Fruit fly (Drosophila melanogaster) whole organism, embryonic: ENCODE results near the gene car.

Experiments
- Adf1 ChIP-seq: fragments of 200-800 bp; sonication (Bioruptor generic); IDR thresholded peaks from 2 replicates; pipeline ENCODE4 v1.3.6; 2022; ENCODE audit warnings: missing biosample characterization, missing genetic modification characterization
- Asciz ChIP-seq: fragments of 200-800 bp; sonication (Bioruptor generic); optimal IDR thresholded peaks from 2 replicates; lab custom pipeline; 2017; ENCODE audit warnings: missing biosample characterization, mild to moderate bottlenecking, missing genetic modification characterization, missing genetic modification reagents
- Atf3 ChIP-seq: fragments of 200-800 bp; sonication (Bioruptor generic); optimal IDR thresholded peaks from 3 replicates; lab custom pipeline; 2016; ENCODE audit warnings: missing biosample characterization, missing genetic modification characterization
- CG10267 ChIP-seq: fragments of 200-800 bp; sonication (Bioruptor generic); optimal IDR thresholded peaks from 2 replicates; lab custom pipeline; 2018; ENCODE audit warnings: missing biosample characterization, mild to moderate bottlenecking, missing genetic modification characterization, moderate library complexity
- CG10321 ChIP-seq: fragments of 200-800 bp; sonication (Bioruptor generic); IDR thresholded peaks from 2 replicates; pipeline ENCODE4 v1.3.6; 2022; ENCODE audit warnings: missing biosample characterization, missing genetic modification characterization
- CG12104 ChIP-seq: fragments of 200-800 bp; sonication (Bioruptor generic); optimal IDR thresholded peaks from 3 replicates; lab custom pipeline; 2016; ENCODE audit warnings: missing biosample characterization, missing genetic modification characterization
- CG16813 ChIP-seq: fragments of 200-800 bp; sonication (Bioruptor generic); IDR thresholded peaks from 3 replicates; pipeline ENCODE4 v1.3.6; 2022; ENCODE audit warnings: missing biosample characterization, missing genetic modification characterization; ENCODE audit not compliant: partially characterized antibody
- CG18599 ChIP-seq: fragments of 200-800 bp; sonication (Bioruptor generic); optimal IDR thresholded peaks from 3 replicates; lab custom pipeline; 2017; ENCODE audit warnings: missing biosample characterization, missing genetic modification characterization, mild to moderate bottlenecking, moderate library complexity, missing genetic modification reagents
- CG3726 ChIP-seq: fragments of 200-800 bp; sonication (Bioruptor generic); IDR thresholded peaks from 3 replicates; pipeline ENCODE4, ENCODE4 v1.3.6; 2022; ENCODE audit warnings: missing biosample characterization, missing genetic modification characterization
- CG4404 ChIP-seq: fragments of 200-800 bp; sonication (Bioruptor generic); IDR thresholded peaks from 2 replicates; pipeline ENCODE4 v1.3.6; 2022; ENCODE audit warnings: missing biosample characterization, missing genetic modification characterization
- CG5180 ChIP-seq: fragments of 200-800 bp; sonication (Bioruptor generic); optimal IDR thresholded peaks from 3 replicates; lab custom pipeline; 2017; ENCODE audit warnings: missing biosample characterization, missing genetic modification characterization, mild to moderate bottlenecking, moderate library complexity, missing genetic modification reagents
- CG6791 ChIP-seq: fragments of 200-800 bp; sonication (Bioruptor generic); IDR thresholded peaks from 3 replicates; pipeline ENCODE4 v1.3.6; 2022; ENCODE audit warnings: missing biosample characterization, missing genetic modification characterization; ENCODE audit not compliant: partially characterized antibody
- CG9727 ChIP-seq: fragments of 200-800 bp; sonication (Bioruptor generic); optimal IDR thresholded peaks from 3 replicates; lab custom pipeline; 2017; ENCODE audit warnings: missing biosample characterization, mild to moderate bottlenecking, missing genetic modification characterization
- CrebB ChIP-seq: fragments of 200-800 bp; sonication (Bioruptor generic); optimal IDR thresholded peaks from 3 replicates; lab custom pipeline; 2018; ENCODE audit warnings: missing biosample characterization, mild to moderate bottlenecking, missing genetic modification characterization
- Dad ChIP-seq: fragments of 200-800 bp; sonication (Bioruptor generic); optimal IDR thresholded peaks from 3 replicates; lab custom pipeline; 2016; ENCODE audit warnings: missing biosample characterization, missing genetic modification characterization
- HLH4C ChIP-seq: fragments of 200-800 bp; sonication (Bioruptor generic); IDR thresholded peaks from 3 replicates; pipeline ENCODE4 v1.3.6; 2022; ENCODE audit warnings: missing biosample characterization, missing genetic modification characterization; ENCODE audit not compliant: partially characterized antibody
- Pdp1 ChIP-seq, 2 experiments: fragments of 200-800 bp; sonication (Bioruptor generic); optimal IDR thresholded peaks; 3 replicates each; lab custom pipeline; 2016; ENCODE audit warnings: missing biosample characterization in 2 of 2, missing genetic modification characterization in 2 of 2, mild to moderate bottlenecking in 1 of 2, moderate library complexity in 1 of 2
- Scr ChIP-seq: fragments of 200-800 bp; sonication (Bioruptor generic); IDR thresholded peaks from 2 replicates; pipeline ENCODE4 v1.3.6; 2022; ENCODE audit warnings: missing biosample characterization, missing genetic modification characterization; ENCODE audit not compliant: partially characterized antibody
- Spps ChIP-seq: fragments of 200-800 bp; sonication (Bioruptor generic); optimal IDR thresholded peaks from 2 replicates; lab custom pipeline; 2018; ENCODE audit warnings: missing biosample characterization, mild to moderate bottlenecking, missing genetic modification characterization
- Tbp ChIP-seq: fragments of >200 bp; optimal IDR thresholded peaks from 2 replicates; lab custom pipeline; 2018; ENCODE audit warnings: missing biosample characterization, missing genetic modification characterization
- Xbp1 ChIP-seq: fragments of 200-800 bp; sonication (Bioruptor generic); optimal IDR thresholded peaks from 3 replicates; lab custom pipeline; 2016; ENCODE audit warnings: missing biosample characterization, mild to moderate bottlenecking, missing genetic modification characterization
- Xrp1 ChIP-seq: fragments of 200-800 bp; sonication (Bioruptor generic); IDR thresholded peaks from 2 replicates; pipeline ENCODE4 v1.3.6; 2022; ENCODE audit warnings: missing biosample characterization, missing genetic modification characterization
- ab ChIP-seq: fragments of 200-800 bp; sonication (Bioruptor generic); optimal IDR thresholded peaks from 2 replicates; lab custom pipeline; 2016; ENCODE audit warnings: missing biosample characterization, missing genetic modification characterization
- al ChIP-seq: fragments of 200-800 bp; sonication (Bioruptor generic); IDR thresholded peaks from 2 replicates; pipeline ENCODE4 v1.3.6; 2022; ENCODE audit warnings: missing biosample characterization, missing genetic modification characterization
- ase ChIP-seq: fragments of 200-800 bp; sonication (Bioruptor generic); IDR thresholded peaks from 3 replicates; pipeline ENCODE4 v1.3.6; 2022; ENCODE audit warnings: missing biosample characterization, missing genetic modification characterization
- btn ChIP-seq: fragments of 200-800 bp; sonication (Bioruptor generic); optimal IDR thresholded peaks from 2 replicates; lab custom pipeline; 2016; ENCODE audit warnings: missing biosample characterization, missing genetic modification characterization
- dimm ChIP-seq: fragments of 200-800 bp; sonication (Bioruptor generic); IDR thresholded peaks from 2 replicates; pipeline ENCODE4 v1.3.6; 2022; ENCODE audit warnings: missing biosample characterization, missing genetic modification characterization
- dm ChIP-seq: fragments of 200-800 bp; sonication (Bioruptor generic); optimal IDR thresholded peaks from 3 replicates; lab custom pipeline; 2016; ENCODE audit warnings: missing biosample characterization, missing genetic modification characterization
- eve ChIP-seq, 2 experiments: fragments of >200 bp; optimal IDR thresholded peaks; 2 replicates each; lab custom pipeline; 2017; ENCODE audit warnings: missing biosample characterization in 2 of 2, missing genetic modification characterization in 2 of 2
- exex ChIP-seq: fragments of 200-800 bp; sonication (Bioruptor generic); optimal IDR thresholded peaks from 4 replicates; lab custom pipeline; 2018; ENCODE audit warnings: missing biosample characterization, mild to moderate bottlenecking, missing genetic modification characterization, moderate library complexity
- eyg ChIP-seq: fragments of 200-800 bp; sonication (Bioruptor generic); optimal IDR thresholded peaks from 3 replicates; lab custom pipeline; 2016; ENCODE audit warnings: missing biosample characterization, missing genetic modification characterization
- h ChIP-seq: fragments of >200 bp; optimal IDR thresholded peaks from 2 replicates; lab custom pipeline; 2017
- hbn ChIP-seq: fragments of 200-800 bp; sonication (Bioruptor generic); IDR thresholded peaks from 2 replicates; pipeline ENCODE4 v1.3.6; 2022; ENCODE audit warnings: missing biosample characterization, missing genetic modification characterization; ENCODE audit not compliant: partially characterized antibody
- knrl ChIP-seq: fragments of 200-800 bp; sonication (Bioruptor generic); IDR thresholded peaks from 3 replicates; pipeline ENCODE4 v1.3.6; 2022; ENCODE audit warnings: missing biosample characterization, missing genetic modification characterization; ENCODE audit not compliant: partially characterized antibody
- nerfin-1 ChIP-seq: fragments of 200-800 bp; sonication (Bioruptor generic); optimal IDR thresholded peaks from 3 replicates; lab custom pipeline; 2019; ENCODE audit warnings: missing biosample characterization, mild to moderate bottlenecking, missing genetic modification characterization, moderate library complexity
- odd ChIP-seq: fragments of 200-800 bp; sonication (Bioruptor generic); optimal IDR thresholded peaks from 2 replicates; lab custom pipeline; 2017; ENCODE audit warnings: missing biosample characterization, mild to moderate bottlenecking, missing genetic modification characterization
- pfk ChIP-seq: fragments of 200-800 bp; sonication (Bioruptor generic); optimal IDR thresholded peaks from 2 replicates; lab custom pipeline; 2018; ENCODE audit warnings: missing biosample characterization, mild to moderate bottlenecking, missing genetic modification characterization, moderate library complexity
- psq ChIP-seq: fragments of 200-800 bp; sonication (Bioruptor generic); optimal IDR thresholded peaks from 2 replicates; lab custom pipeline; 2017; ENCODE audit warnings: missing biosample characterization, missing genetic modification characterization
- pzg ChIP-seq: fragments of 200-800 bp; sonication (Bioruptor generic); optimal IDR thresholded peaks from 3 replicates; lab custom pipeline; 2018; ENCODE audit warnings: missing biosample characterization, mild to moderate bottlenecking, missing genetic modification characterization, moderate library complexity
- sens ChIP-seq: fragments of 200-800 bp; sonication (Bioruptor generic); peaks from one replicate; lab custom pipeline; 2016; ENCODE audit warnings: missing biosample characterization, missing genetic modification characterization
- sens-2 ChIP-seq: fragments of 200-800 bp; sonication (Bioruptor generic); IDR thresholded peaks from 2 replicates; pipeline ENCODE4 v1.3.6; 2022; ENCODE audit warnings: missing biosample characterization, missing genetic modification characterization
- sna ChIP-seq: fragments of 200-800 bp; sonication (Bioruptor generic); IDR thresholded peaks from 2 replicates; pipeline ENCODE4 v1.3.6; 2022; ENCODE audit warnings: missing biosample characterization, missing genetic modification characterization; ENCODE audit not compliant: partially characterized antibody
- ssp ChIP-seq: fragments of 200-800 bp; sonication (Bioruptor generic); IDR thresholded peaks from 2 replicates; pipeline ENCODE4 v1.3.6; 2022; ENCODE audit warnings: missing biosample characterization, missing genetic modification characterization
- stc ChIP-seq: fragments of 200-800 bp; sonication (Bioruptor generic); IDR thresholded peaks from 2 replicates; pipeline ENCODE4 v1.3.6; 2022; ENCODE audit warnings: missing biosample characterization, missing genetic modification characterization
- tin ChIP-seq: fragments of 200-800 bp; sonication (Bioruptor generic); optimal IDR thresholded peaks from 3 replicates; lab custom pipeline; 2016; ENCODE audit warnings: missing biosample characterization, missing genetic modification characterization
- vnd ChIP-seq: fragments of 200-800 bp; sonication (Bioruptor generic); IDR thresholded peaks from 3 replicates; pipeline ENCODE4 v1.3.6; 2022; ENCODE audit warnings: missing biosample characterization, missing genetic modification characterization; ENCODE audit not compliant: partially characterized antibody
- vvl ChIP-seq: fragments of 200-800 bp; sonication (Bioruptor generic); IDR thresholded peaks from 2 replicates; pipeline ENCODE4 v1.3.6; 2022; ENCODE audit warnings: missing biosample characterization, missing genetic modification characterization
- zfh1 ChIP-seq: fragments of 200-800 bp; sonication (Bioruptor generic); IDR thresholded peaks from 3 replicates; pipeline ENCODE4 v1.3.6; 2022; ENCODE audit warnings: missing biosample characterization, missing genetic modification characterization

The car gene

dm6 chrX:19579648-19580301 lies 14.0 kb downstream of the car start, which contains the start of gene Tao (continued):
- TF ChIP-seq CG12104: no peak
- peak in 1 of 2 experiments; percentile 10 for TF ChIP-seq Pdp1 (GFP tag; optimal IDR thresholded peaks at IDR 0.05; lab: Kevin White, UChicago)
- TF ChIP-seq CG18599 (GFP tag; lab: Kevin White, UChicago): no peak
- TF ChIP-seq ase (GFP tag; lab: Robert Waterston, UW): no peak
- TF ChIP-seq Atf3 (GFP tag; lab: Kevin White, UChicago): no peak
- TF ChIP-seq Spps (tag; lab: Kevin White, UChicago): no peak
- peak; percentile 89 for TF ChIP-seq CG16813
- no peak for TF ChIP-seq CG5180 (GFP tag; lab: Kevin White, UChicago)
- TF ChIP-seq CG10267 (tag; lab: Kevin White, UChicago): peak; percentile 37
- no peak for TF ChIP-seq CrebB (tag; lab: Kevin White, UChicago)
- no peak for TF ChIP-seq psq (GFP tag; lab: Kevin White, UChicago)
- TF ChIP-seq ssp (GFP tag; lab: Robert Waterston, UW): no peak
- no peak for TF ChIP-seq stc (GFP tag; lab: Robert Waterston, UW)
- TF ChIP-seq dm (GFP tag; lab: Kevin White, UChicago): no peak
- TF ChIP-seq al (GFP tag; lab: Robert Waterston, UW): no peak
- peak; percentile 41 for TF ChIP-seq pzg (GFP tag; lab: Kevin White, UChicago)
- no peak for TF ChIP-seq vvl (GFP tag; lab: Robert Waterston, UW)
- no peak for TF ChIP-seq CG4404 (GFP tag; lab: Robert Waterston, UW)
- TF ChIP-seq tin (GFP tag; lab: Kevin White, UChicago): no peak
- no peak for TF ChIP-seq CG9727 (GFP tag; lab: Kevin White, UChicago)
- TF ChIP-seq h (lab: Kevin White, UChicago): no peak
- no peak for TF ChIP-seq CG10321 (GFP tag; lab: Robert Waterston, UW)
- no peak for TF ChIP-seq odd (GFP tag; lab: Kevin White, UChicago)
- TF ChIP-seq pfk: no peak
- no peak for TF ChIP-seq zfh1 (GFP tag; lab: Robert Waterston, UW)
- TF ChIP-seq eve (GFP tag; optimal IDR thresholded peaks at IDR 0.05; lab: Kevin White, UChicago): no peak
- TF ChIP-seq Dad (GFP tag; lab: Kevin White, UChicago): no peak
- TF ChIP-seq Asciz (GFP tag; lab: Kevin White, UChicago): no peak

DNA sequence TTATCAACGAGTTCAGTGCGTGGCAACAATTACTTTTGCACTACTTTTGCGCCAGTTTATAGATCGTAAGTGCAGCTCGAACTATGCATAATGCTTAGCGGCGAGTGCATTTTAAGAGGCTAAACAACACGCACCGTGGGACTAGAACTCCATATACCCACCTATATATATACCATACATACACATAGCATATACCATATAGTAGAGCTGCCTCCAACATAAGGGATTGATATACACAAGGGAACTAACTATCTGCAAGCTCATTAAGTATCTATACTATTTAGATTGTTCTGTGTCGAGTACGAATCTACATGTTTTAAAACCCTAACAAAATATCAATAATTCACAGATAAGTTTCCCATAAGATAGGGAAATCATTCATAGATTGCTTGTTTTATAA lies 16.1 kb downstream of the car start, which contains the start of gene CG14218:
CG14218 (minus strand) TSS at position 101 of the 400 bp plus-strand sequence.
- no peak for TF ChIP-seq nerfin-1 (tag; lab: Kevin White, UChicago)
- TF ChIP-seq exex (tag; lab: Kevin White, UChicago): peak; percentile 30
- TF ChIP-seq sens: peak; percentile 35

DNA sequence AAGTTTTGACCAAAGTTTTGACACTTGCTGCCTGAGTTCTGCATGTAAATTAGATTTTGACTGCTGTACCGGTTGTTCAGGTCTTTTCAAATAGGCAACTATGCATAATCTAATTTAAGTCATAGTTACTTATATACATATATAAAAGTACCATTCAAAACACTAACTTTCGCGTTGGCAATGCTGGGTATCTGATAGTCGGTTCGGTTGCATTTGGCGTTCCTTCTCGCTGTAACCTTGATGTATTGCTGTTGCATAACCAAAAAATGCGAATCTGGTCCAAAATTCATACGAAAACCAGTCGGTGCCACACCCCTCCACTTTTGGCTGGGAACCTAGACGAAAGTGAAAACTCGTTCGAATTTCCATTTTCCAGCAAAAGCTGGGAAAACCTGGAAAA lies 16.9 kb downstream of the car start:
- TF ChIP-seq Xbp1 (GFP tag; lab: Kevin White, UChicago) (no peak), btn (GFP tag; lab: Kevin White, UChicago) (no peak), Xrp1 (no peak), knrl (GFP tag; lab: Robert Waterston, UW) (no peak), hbn (GFP tag; lab: Robert Waterston, UW) (no peak), dimm (GFP tag; lab: Robert Waterston, UW) (no peak), ab (GFP tag; lab: Kevin White, UChicago) (no peak), sna (GFP tag; lab: Robert Waterston, UW) (peak; percentile 47; the same call in 1 of the 2 replicates), CrebB (tag; lab: Kevin White, UChicago) (no peak), CG3726 (no peak), CG6791 (GFP tag; lab: Robert Waterston, UW) (0 out of 3 replicates have a peak, but pooled peaks have one; percentile 35), zfh1 (GFP tag; lab: Robert Waterston, UW) (no peak), HLH4C (GFP tag; lab: Robert Waterston, UW) (peak; percentile 65), sens-2 (GFP tag; lab: Robert Waterston, UW) (no peak), Adf1 (no peak), vnd (GFP tag; lab: Robert Waterston, UW) (peak; percentile 51; the same call in 2 of the 3 replicates), eyg (GFP tag; lab: Kevin White, UChicago) (no peak), Scr (GFP tag; lab: Robert Waterston, UW) (peak; percentile 35; the same call in 1 of the 2 replicates), Tbp (GFP tag; lab: Kevin White, UChicago) (no peak), CG9727 (GFP tag; lab: Kevin White, UChicago) (no peak)
